Fruit fly (Drosophila melanogaster): ENCODE measurements around the gene Traf4.

Gene Traf4

dm6 chr2L:4348545-4348944 is 13.2 kb upstream of the Traf4 start:
- peak; percentile 59 for TF ChIP-seq CG14655 (GFP tag; optimal IDR thresholded peaks at IDR 0.05)
- peak; percentile 49 for TF ChIP-seq CG13204 (GFP tag; optimal IDR thresholded peaks at IDR 0.05)
- peak; percentile 58 for TF ChIP-seq CG9948 (tag; optimal IDR thresholded peaks at IDR 0.05)
- TF ChIP-seq CG17806 (tag; optimal IDR thresholded peaks at IDR 0.05) = peak; percentile 70
- no peak for TF ChIP-seq CG12605 (GFP tag; IDR thresholded peaks at IDR 0.05)
- peak; percentile 51 for TF ChIP-seq CG34367 (tag; optimal IDR thresholded peaks at IDR 0.05)
- peak; percentile 72 for TF ChIP-seq Snoo (tag; optimal IDR thresholded peaks at IDR 0.05)
- peak; percentile 78 for TF ChIP-seq CG15710 (tag; optimal IDR thresholded peaks at IDR 0.05)
- TF ChIP-seq CG4496 (GFP tag; IDR thresholded peaks at IDR 0.05) = peak; percentile 57; the same call in 2 of the 3 replicates
- TF ChIP-seq Pif1A (GFP tag; optimal IDR thresholded peaks at IDR 0.05) = peak; percentile 74
- no peak for TF ChIP-seq EcR (GFP tag; optimal IDR thresholded peaks at IDR 0.05)
- TF ChIP-seq Ets98B (GFP tag; IDR thresholded peaks at IDR 0.05) = peak; percentile 52
- no peak for TF ChIP-seq CG10348 (GFP tag; IDR thresholded peaks at IDR 0.05)
- TF ChIP-seq rn (GFP tag; IDR thresholded peaks at IDR 0.05) = no peak
- peak; percentile 42 for TF ChIP-seq CG8301 (tag; optimal IDR thresholded peaks at IDR 0.05)
- TF ChIP-seq CG8159 (tag; optimal IDR thresholded peaks at IDR 0.05) = peak; percentile 80
- TF ChIP-seq fd96Ca (GFP tag; IDR thresholded peaks at IDR 0.05) = peak; percentile 48; the same call in 2 of the 3 replicates
- TF ChIP-seq D1 (tag; optimal IDR thresholded peaks at IDR 0.05) = no peak
- TF ChIP-seq gl (tag; optimal IDR thresholded peaks at IDR 0.05) = no peak
- TF ChIP-seq Pif1B (GFP tag; optimal IDR thresholded peaks at IDR 0.05) = peak; percentile 74
- TF ChIP-seq CG32121 (GFP tag; IDR thresholded peaks at IDR 0.05) = peak; percentile 36; the same call in 1 of the 2 replicates

dm6 chr2L:4349677-4350076 is 12.0 kb upstream of the Traf4 start:
- TF ChIP-seq CG10348 (GFP tag; IDR thresholded peaks at IDR 0.05) (no peak), CG15710 (tag; optimal IDR thresholded peaks at IDR 0.05) (no peak), CG14655 (GFP tag; optimal IDR thresholded peaks at IDR 0.05) (no peak)

dm6 chr2L:4350683-4351324 is 10.9 kb upstream of the Traf4 start:
- TF ChIP-seq CG34367 (tag; optimal IDR thresholded peaks at IDR 0.05) (peak; percentile 19), Pif1B (GFP tag; optimal IDR thresholded peaks at IDR 0.05) (no peak), CG8301 (tag; optimal IDR thresholded peaks at IDR 0.05) (peak; percentile 14), CG32121 (GFP tag; IDR thresholded peaks at IDR 0.05) (no peak), Pif1A (GFP tag; optimal IDR thresholded peaks at IDR 0.05) (no peak), CG15710 (tag; optimal IDR thresholded peaks at IDR 0.05) (peak; percentile 51), CG13204 (GFP tag; optimal IDR thresholded peaks at IDR 0.05) (no peak), fd96Ca (GFP tag; IDR thresholded peaks at IDR 0.05) (no peak), CG4496 (GFP tag; IDR thresholded peaks at IDR 0.05) (no peak), CG12605 (GFP tag; IDR thresholded peaks at IDR 0.05) (no peak), CG8159 (tag; optimal IDR thresholded peaks at IDR 0.05) (peak; percentile 63), Ets98B (GFP tag; IDR thresholded peaks at IDR 0.05) (no peak), gl (tag; optimal IDR thresholded peaks at IDR 0.05) (no peak), CG10348 (GFP tag; IDR thresholded peaks at IDR 0.05) (no peak), EcR (GFP tag; optimal IDR thresholded peaks at IDR 0.05) (no peak), CG9948 (tag; optimal IDR thresholded peaks at IDR 0.05) (peak; percentile 29), D1 (tag; optimal IDR thresholded peaks at IDR 0.05) (no peak), Snoo (tag; optimal IDR thresholded peaks at IDR 0.05) (no peak), CG14655 (GFP tag; optimal IDR thresholded peaks at IDR 0.05) (peak; percentile 12), CG17806 (tag; optimal IDR thresholded peaks at IDR 0.05) (peak; percentile 46), rn (GFP tag; IDR thresholded peaks at IDR 0.05) (no peak)

DNA sequence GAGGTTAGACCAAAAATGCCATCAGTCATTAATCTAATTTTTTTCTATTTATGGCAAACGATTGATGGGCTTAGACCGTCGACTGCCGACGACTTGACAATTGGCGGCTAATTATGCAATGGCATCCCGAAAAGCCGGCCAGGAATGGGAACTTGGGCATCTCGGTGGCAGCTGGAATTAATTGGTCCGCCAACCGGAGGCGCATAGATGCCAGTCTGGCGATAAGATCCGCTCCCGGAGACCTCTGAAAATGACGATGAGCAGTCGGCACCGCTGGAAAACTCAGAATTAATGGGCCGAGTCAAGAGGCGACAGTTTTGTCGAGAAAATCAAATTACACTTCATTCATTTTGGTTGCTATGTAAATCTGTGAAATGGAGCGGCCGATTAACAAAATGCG is 9.1 kb upstream of the Traf4 start, which contains the start of gene CG15429:
CG15429 (plus strand) TSS at position 301 of the 400 bp plus-strand sequence.
- TF ChIP-seq CG9948 (tag; optimal IDR thresholded peaks at IDR 0.05) = no peak
- TF ChIP-seq CG8301 (tag; optimal IDR thresholded peaks at IDR 0.05) = no peak
- no peak for TF ChIP-seq gl (tag; optimal IDR thresholded peaks at IDR 0.05)
- TF ChIP-seq CG14655 (GFP tag; optimal IDR thresholded peaks at IDR 0.05) = no peak
- TF ChIP-seq CG13204 (GFP tag; optimal IDR thresholded peaks at IDR 0.05) = no peak
- TF ChIP-seq Pif1B (GFP tag; optimal IDR thresholded peaks at IDR 0.05) = no peak
- TF ChIP-seq Ets98B (GFP tag; IDR thresholded peaks at IDR 0.05) = no peak
- TF ChIP-seq Snoo (tag; optimal IDR thresholded peaks at IDR 0.05) = no peak
- TF ChIP-seq CG32121 (GFP tag; IDR thresholded peaks at IDR 0.05) = no peak
- no peak for TF ChIP-seq D1 (tag; optimal IDR thresholded peaks at IDR 0.05)
- no peak for TF ChIP-seq CG12605 (GFP tag; IDR thresholded peaks at IDR 0.05)
- no peak for TF ChIP-seq CG4496 (GFP tag; IDR thresholded peaks at IDR 0.05)
- TF ChIP-seq Pif1A (GFP tag; optimal IDR thresholded peaks at IDR 0.05) = no peak
- no peak for TF ChIP-seq CG17806 (tag; optimal IDR thresholded peaks at IDR 0.05)
- TF ChIP-seq CG15710 (tag; optimal IDR thresholded peaks at IDR 0.05) = no peak
- no peak for TF ChIP-seq CG10348 (GFP tag; IDR thresholded peaks at IDR 0.05)
- TF ChIP-seq EcR (GFP tag; optimal IDR thresholded peaks at IDR 0.05) = no peak
- no peak for TF ChIP-seq fd96Ca (GFP tag; IDR thresholded peaks at IDR 0.05)

DNA sequence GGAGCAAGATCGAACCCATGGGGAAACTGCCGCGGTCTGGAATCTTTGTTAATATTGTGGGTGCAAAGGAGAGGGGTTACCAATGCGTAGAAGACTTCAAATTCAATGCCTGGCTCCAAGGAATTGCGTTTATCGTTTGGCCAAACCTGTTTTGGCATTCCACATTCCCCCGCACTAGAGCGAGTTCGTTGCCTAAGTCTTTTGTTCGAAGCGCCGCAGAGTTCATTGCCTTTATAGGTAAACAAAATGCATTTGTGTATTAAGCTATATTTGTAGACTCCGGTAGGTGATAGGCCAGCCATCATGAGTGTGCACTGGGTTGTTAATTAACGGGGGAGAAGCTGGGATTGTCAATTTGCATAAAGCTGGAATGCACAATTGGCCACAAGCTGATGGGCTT is 6.7 kb upstream of the Traf4 start:
- TF ChIP-seq EcR (GFP tag; optimal IDR thresholded peaks at IDR 0.05) = peak; percentile 93
- TF ChIP-seq CG9948 (tag; optimal IDR thresholded peaks at IDR 0.05) = no peak

DNA sequence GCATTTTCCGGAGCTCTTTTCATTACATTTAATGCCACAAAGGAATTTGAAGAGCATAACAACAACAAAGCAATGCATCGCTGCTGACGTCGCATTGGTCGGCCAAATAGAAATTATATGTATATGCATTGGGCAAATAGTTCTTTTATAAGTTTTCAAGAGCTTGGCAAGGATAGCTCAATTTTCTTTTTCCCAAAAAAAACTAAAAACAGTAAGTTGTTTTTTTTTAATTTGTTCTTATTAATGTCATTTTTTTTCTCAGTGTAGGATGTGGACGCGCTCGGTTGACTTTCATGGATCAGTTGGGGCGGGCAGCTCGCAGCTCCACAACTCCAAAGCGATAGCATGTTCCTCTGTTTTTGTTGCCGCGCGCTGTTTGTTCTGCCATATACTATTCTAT is 2.6 kb upstream of the Traf4 start:
- TF ChIP-seq Ets98B (GFP tag; IDR thresholded peaks at IDR 0.05) (peak; percentile 26; the same call in 1 of the 2 replicates), D1 (tag; optimal IDR thresholded peaks at IDR 0.05) (no peak), Pif1A (GFP tag; optimal IDR thresholded peaks at IDR 0.05) (peak; percentile 68), EcR (GFP tag; optimal IDR thresholded peaks at IDR 0.05) (no peak), CG14655 (GFP tag; optimal IDR thresholded peaks at IDR 0.05) (peak; percentile 64), CG10348 (GFP tag; IDR thresholded peaks at IDR 0.05) (no peak), CG13204 (GFP tag; optimal IDR thresholded peaks at IDR 0.05) (no peak), CG15710 (tag; optimal IDR thresholded peaks at IDR 0.05) (no peak), CG34367 (tag; optimal IDR thresholded peaks at IDR 0.05) (no peak), fd96Ca (GFP tag; IDR thresholded peaks at IDR 0.05) (peak; percentile 66), Pif1B (GFP tag; optimal IDR thresholded peaks at IDR 0.05) (no peak), CG8159 (tag; optimal IDR thresholded peaks at IDR 0.05) (peak; percentile 1), CG8301 (tag; optimal IDR thresholded peaks at IDR 0.05) (peak; percentile 50), gl (tag; optimal IDR thresholded peaks at IDR 0.05) (no peak), CG32121 (GFP tag; IDR thresholded peaks at IDR 0.05) (no peak; the same call in 1 of the 2 replicates), Snoo (tag; optimal IDR thresholded peaks at IDR 0.05) (no peak), CG12605 (GFP tag; IDR thresholded peaks at IDR 0.05) (peak; percentile 52), CG9948 (tag; optimal IDR thresholded peaks at IDR 0.05) (peak; percentile 5), CG17806 (tag; optimal IDR thresholded peaks at IDR 0.05) (peak; percentile 27), CG4496 (GFP tag; IDR thresholded peaks at IDR 0.05) (peak; percentile 58; the same call in 2 of the 3 replicates), rn (GFP tag; IDR thresholded peaks at IDR 0.05) (0 out of 2 replicates have a peak, but pooled peaks have one; percentile 3)
